Fruit fly (Drosophila melanogaster) ovary, adult (tissue): ENCODE measurements around the gene ND-24.

Experiments used
- CG17801 ChIP-seq: fragments of 200-800 bp; optimal IDR thresholded peaks from 2 replicates; lab custom pipeline; 2019; ENCODE audit warnings: missing biosample characterization, mild to moderate bottlenecking, missing genetic modification characterization, moderate library complexity; ENCODE audit not compliant: partially characterized antibody

ND-24 gene

dm6 chrX:17627090-17627992 lies 4.5 kb upstream of the ND-24 start, which contains the start of gene stas:
Gene stas (minus strand): TSS chrX:17627895.
- peak; percentile 56 for TF ChIP-seq CG17801 (GFP tag; lab: Kevin White, UChicago)

- no peak for TF ChIP-seq CG17801 (GFP tag; lab: Kevin White, UChicago)
Observed at dm6 chrX:17629317-17629716, 2.6 kb upstream of the ND-24 start, which contains the start of gene CG8326. Gene CG8326 (minus strand): TSS chrX:17629492.

- TF ChIP-seq CG17801 (GFP tag; lab: Kevin White, UChicago), result peak; percentile 66
Observed at dm6 chrX:17636001-17636400, 4.1 kb downstream of the ND-24 start, which contains the start of the genes CG8289 and CG5800. Gene CG8289 (minus strand): TSS chrX:17636044. Gene CG5800 (plus strand): TSS chrX:17636281.

dm6 chrX:17640837-17641236 lies 8.9 kb downstream of the ND-24 start:
- TF ChIP-seq CG17801 (GFP tag; lab: Kevin White, UChicago), result no peak

DNA sequence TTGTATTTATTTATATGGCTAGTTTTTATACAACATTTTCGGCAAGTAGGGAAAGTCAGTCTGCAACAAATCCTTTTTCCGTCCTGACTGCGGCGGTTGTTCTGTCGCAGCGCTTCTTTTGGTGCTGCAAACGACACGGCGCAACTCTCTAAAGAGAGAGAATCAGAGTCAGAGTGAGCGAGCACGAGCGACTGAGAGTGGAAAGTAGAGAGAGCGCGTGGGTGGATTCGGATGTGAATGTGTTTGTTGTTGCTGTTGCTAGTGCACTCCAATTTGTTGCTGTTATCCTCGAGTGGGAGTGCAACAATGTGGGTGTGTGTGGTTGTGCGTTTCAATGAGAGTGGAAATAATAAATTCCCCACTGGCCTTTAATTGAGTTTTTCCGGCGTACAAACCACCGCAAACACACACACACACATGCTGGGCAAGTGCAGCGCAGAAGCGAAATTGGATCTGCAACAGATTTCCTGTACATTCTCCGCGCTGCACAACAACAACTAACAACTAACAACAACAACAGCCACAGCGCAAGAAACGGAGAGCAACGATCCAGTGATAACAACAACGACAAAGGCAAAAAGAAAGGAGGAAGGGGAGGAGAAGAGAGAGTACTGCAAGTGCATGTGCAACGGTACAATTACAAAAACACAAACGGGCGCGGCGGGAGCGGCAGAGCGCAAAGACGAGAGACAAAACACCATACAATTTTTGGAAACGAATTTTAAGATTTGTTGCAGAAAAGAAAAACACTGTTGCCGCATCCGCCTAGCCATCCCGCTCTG lies 19.5 kb downstream of the ND-24 start:
- TF ChIP-seq CG17801 (GFP tag; lab: Kevin White, UChicago), result no peak

- TF ChIP-seq CG17801 (GFP tag; lab: Kevin White, UChicago), result peak; percentile 62
Observed at dm6 chrX:17651998-17652738, 20.3 kb downstream of the ND-24 start, which contains the start of gene RhoGAPp190. Gene RhoGAPp190 (minus strand): TSS chrX:17652562.

- no peak for TF ChIP-seq CG17801 (GFP tag; lab: Kevin White, UChicago)
Observed at dm6 chrX:17656501-17656900, 24.6 kb downstream of the ND-24 start, which contains the start of gene IntS2. Gene IntS2 (minus strand): TSS chrX:17656818.

DNA sequence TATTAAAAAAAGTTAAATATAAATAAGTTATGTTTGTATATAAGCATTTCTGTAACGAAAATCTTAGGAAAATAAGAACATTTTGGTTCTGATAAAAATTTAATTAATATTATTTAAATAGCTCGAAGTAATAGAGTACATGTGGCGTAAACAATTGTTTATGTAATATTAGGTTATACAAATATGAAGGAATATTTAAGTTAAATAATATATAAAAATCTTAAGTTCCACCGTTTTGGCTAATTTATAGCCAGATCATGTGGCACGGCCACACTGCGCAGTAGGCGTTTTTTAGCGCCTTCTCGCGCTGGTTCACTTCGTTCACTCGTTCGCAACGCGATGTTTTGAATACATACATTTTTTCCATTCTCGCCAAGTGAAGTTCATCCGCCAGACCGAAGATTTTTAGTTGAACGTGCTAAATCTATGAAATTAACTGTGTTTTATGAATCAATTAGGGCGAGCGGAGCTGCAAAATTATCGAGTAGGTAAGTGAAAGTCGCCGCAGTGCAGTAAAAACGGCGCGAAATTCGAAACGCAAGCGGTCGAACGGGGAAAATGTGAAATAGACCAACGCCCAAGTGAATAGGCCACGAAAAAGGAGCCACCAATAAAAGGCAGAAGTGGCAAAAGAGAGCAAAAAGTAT lies 25.3 kb downstream of the ND-24 start, which contains the start of gene beta-Spec:
TSS of gene beta-Spec (plus strand) at position 323 of the 647 bp plus-strand sequence.
- peak; percentile 19 for TF ChIP-seq CG17801 (GFP tag; lab: Kevin White, UChicago)

dm6 chrX:17657716-17658115 lies 25.8 kb downstream of the ND-24 start:
- TF ChIP-seq CG17801 (GFP tag; lab: Kevin White, UChicago), result no peak

DNA sequence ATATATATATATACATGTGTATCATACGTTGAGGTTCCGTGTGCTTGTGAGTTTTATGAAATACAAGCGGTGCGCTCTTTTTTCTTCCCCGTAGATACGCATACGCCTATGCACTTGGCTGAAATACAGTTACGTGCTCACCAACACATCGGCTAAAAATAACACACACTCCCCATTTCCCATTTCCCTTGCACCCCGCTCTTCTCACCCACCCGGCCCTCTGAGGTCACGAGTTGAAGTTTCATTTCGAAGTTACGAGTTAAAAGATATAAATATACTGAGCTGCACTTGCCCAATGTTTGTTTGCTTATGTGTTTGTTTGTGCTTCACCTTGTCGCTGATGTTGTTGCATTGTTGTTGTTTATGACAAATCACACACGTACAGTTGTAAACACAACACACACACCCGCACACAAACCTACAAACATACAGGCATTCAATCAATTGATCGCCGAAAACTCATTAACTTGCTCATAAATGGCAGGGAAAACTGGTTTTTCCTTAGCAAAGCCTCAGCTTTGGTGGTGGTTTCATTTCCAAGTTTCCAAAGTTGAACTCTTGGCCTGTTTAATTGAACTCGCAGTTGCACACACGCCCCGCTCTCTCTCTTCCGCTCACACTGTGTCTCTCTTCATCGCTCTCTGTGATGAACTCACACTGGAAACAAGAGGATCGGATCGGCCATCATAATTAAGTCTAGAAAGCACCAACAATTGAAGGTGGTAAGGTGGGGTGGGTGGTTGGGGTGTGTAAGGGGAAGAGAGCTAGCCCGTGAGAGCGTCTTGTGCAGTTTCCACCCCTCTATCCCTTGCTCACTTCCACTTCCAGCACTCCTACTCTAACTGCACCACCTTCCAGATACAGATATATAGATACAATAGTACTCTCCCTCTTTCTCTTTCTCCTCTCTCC lies 26.6 kb downstream of the ND-24 start:
- peak; percentile 12 for TF ChIP-seq CG17801 (GFP tag; lab: Kevin White, UChicago)

DNA sequence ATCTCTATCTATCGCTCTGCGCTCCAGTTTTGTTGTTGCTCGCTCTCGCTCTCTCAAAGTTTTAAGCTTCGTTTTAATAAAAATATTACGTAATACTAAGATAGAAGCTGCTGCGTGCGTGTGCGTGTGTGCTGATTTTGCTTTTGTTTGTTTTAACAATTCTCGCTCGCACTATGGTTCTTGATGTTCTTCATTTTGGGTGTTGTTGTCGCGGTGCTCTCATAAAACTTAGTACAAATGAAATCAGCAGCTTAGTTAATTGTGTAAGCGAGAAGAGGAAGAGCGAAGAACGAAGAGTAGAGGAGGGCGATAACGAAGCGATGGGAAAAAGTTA lies 27.2 kb downstream of the ND-24 start:
- TF ChIP-seq CG17801 (GFP tag; lab: Kevin White, UChicago), result no peak

- no peak for TF ChIP-seq CG17801 (GFP tag; lab: Kevin White, UChicago)
Observed at dm6 chrX:17671788-17672187, 39.9 kb downstream of the ND-24 start, which contains the start of gene CG12990. Gene CG12990 (minus strand): TSS chrX:17671888.
